Worm (Caenorhabditis elegans) whole organism, L2 larva: ENCODE measurements around the gene Y69H2.7.
A peak's percentile ranks its signal among the peaks of the same experiment; 100 is the strongest.

ENCODE experiments used
- C34F6.9 ChIP-seq: fragments of 150-350 bp; optimal IDR thresholded peaks from 2 replicates; lab custom pipeline; 2014; ENCODE audit warnings: missing biosample characterization, missing genetic modification characterization
- F13H6.1 ChIP-seq: sonication (generic microtip); optimal IDR thresholded peaks from 2 replicates; lab custom pipeline; 2016; ENCODE audit warnings: missing genetic modification characterization, missing compliant biosample characterization
- R02D3.7 ChIP-seq: fragments of 150-350 bp; optimal IDR thresholded peaks from 2 replicates; lab custom pipeline; 2014; ENCODE audit warnings: missing biosample characterization, missing genetic modification characterization
- Y55F3AM.14 ChIP-seq: fragments of 200-800 bp; sonication (Bioruptor generic); optimal IDR thresholded peaks from 2 replicates; lab custom pipeline; 2018; ENCODE audit warnings: mild to moderate bottlenecking, missing genetic modification characterization, missing compliant biosample characterization
- aly-2 ChIP-seq: fragments of 150-350 bp; optimal IDR thresholded peaks from 2 replicates; lab custom pipeline; 2014; ENCODE audit warnings: missing biosample characterization, missing genetic modification characterization
- ama-1 ChIP-seq: fragments of 150-350 bp; optimal IDR thresholded peaks from 2 replicates; lab custom pipeline; 2018; ENCODE audit warnings: inconsistent platforms
- ceh-16 ChIP-seq: fragments of 150-350 bp; optimal IDR thresholded peaks from 2 replicates; lab custom pipeline; 2014; ENCODE audit warnings: missing biosample characterization, missing genetic modification characterization
- ceh-82 ChIP-seq: fragments of 150-350 bp; optimal IDR thresholded peaks from 2 replicates; lab custom pipeline; 2014; ENCODE audit warnings: missing biosample characterization, missing genetic modification characterization
- crh-2 ChIP-seq: sonication (generic microtip); optimal IDR thresholded peaks from 2 replicates; lab custom pipeline; 2017; ENCODE audit warnings: missing biosample characterization, missing genetic modification characterization
- dmd-4 ChIP-seq: sonication (generic microtip); optimal IDR thresholded peaks from 2 replicates; lab custom pipeline; 2017; ENCODE audit warnings: missing biosample characterization, missing genetic modification characterization
- elt-1 ChIP-seq: fragments of 150-350 bp; optimal IDR thresholded peaks from 2 replicates; lab custom pipeline; 2014; ENCODE audit warnings: missing biosample characterization, missing genetic modification characterization
- fos-1 ChIP-seq: fragments of 150-350 bp; optimal IDR thresholded peaks from 2 replicates; lab custom pipeline; 2014; ENCODE audit warnings: missing biosample characterization, missing genetic modification characterization
- gmeb-1 ChIP-seq: fragments of 150-350 bp; optimal IDR thresholded peaks from 2 replicates; lab custom pipeline; 2014; ENCODE audit warnings: missing biosample characterization, missing genetic modification characterization
- lin-11 ChIP-seq: fragments of 150-350 bp; sonication (generic microtip); optimal IDR thresholded peaks from 2 replicates; lab custom pipeline; 2014; ENCODE audit warnings: missing biosample characterization, missing genetic modification characterization, inconsistent platforms, mixed read lengths
- lin-39 ChIP-seq: fragments of 150-350 bp; optimal IDR thresholded peaks from 2 replicates; lab custom pipeline; 2014; ENCODE audit warnings: missing biosample characterization, missing genetic modification reagents, missing genetic modification characterization
- mab-5 ChIP-seq: fragments of 150-350 bp; optimal IDR thresholded peaks from 2 replicates; lab custom pipeline; 2014; ENCODE audit warnings: missing biosample characterization, missing genetic modification characterization
- mdl-1 ChIP-seq, 2 experiments: fragments of 150-350 bp in 1 of 2; sonication (generic microtip) in 1 of 2; optimal IDR thresholded peaks; 2 replicates each; lab custom pipeline; 2017; ENCODE audit warnings: missing biosample characterization in 2 of 2, missing genetic modification characterization in 2 of 2
- nhr-10 ChIP-seq: sonication (generic microtip); optimal IDR thresholded peaks from 2 replicates; lab custom pipeline; 2017; ENCODE audit warnings: missing biosample characterization, missing genetic modification characterization
- nhr-11 ChIP-seq: fragments of 150-350 bp; optimal IDR thresholded peaks from 2 replicates; lab custom pipeline; 2014; ENCODE audit warnings: missing biosample characterization, missing genetic modification characterization
- nhr-12 ChIP-seq: fragments of 150-350 bp; optimal IDR thresholded peaks from 2 replicates; lab custom pipeline; 2014; ENCODE audit warnings: missing biosample characterization, missing genetic modification characterization
- nhr-129 ChIP-seq: fragments of 150-350 bp; optimal IDR thresholded peaks from 2 replicates; lab custom pipeline; 2014; ENCODE audit warnings: missing biosample characterization, missing genetic modification characterization
- nhr-21 ChIP-seq: fragments of 150-350 bp; optimal IDR thresholded peaks from 2 replicates; lab custom pipeline; 2014; ENCODE audit warnings: missing biosample characterization, missing genetic modification characterization
- nhr-23 ChIP-seq: fragments of 150-350 bp; optimal IDR thresholded peaks from 2 replicates; lab custom pipeline; 2014; ENCODE audit warnings: missing biosample characterization, missing genetic modification reagents, missing genetic modification characterization
- nhr-237 ChIP-seq: fragments of 150-350 bp; optimal IDR thresholded peaks from 2 replicates; lab custom pipeline; 2014; ENCODE audit warnings: missing biosample characterization, missing genetic modification characterization
- nhr-25 ChIP-seq: fragments of 150-350 bp; sonication (generic microtip); optimal IDR thresholded peaks from 3 replicates; lab custom pipeline; 2014; ENCODE audit warnings: missing biosample characterization, missing genetic modification characterization
- peb-1 ChIP-seq: fragments of 150-350 bp; optimal IDR thresholded peaks from 2 replicates; lab custom pipeline; 2014; ENCODE audit warnings: missing biosample characterization, missing genetic modification characterization
- skn-1 ChIP-seq: sonication (generic microtip); optimal IDR thresholded peaks from 2 replicates; lab custom pipeline; 2017; ENCODE audit warnings: missing biosample characterization, missing genetic modification characterization
- sma-3 ChIP-seq: sonication (generic microtip); optimal IDR thresholded peaks from 2 replicates; lab custom pipeline; 2016; ENCODE audit warnings: missing genetic modification reagents, missing genetic modification characterization, missing compliant biosample characterization
- sma-9 ChIP-seq, 2 experiments: fragments of 150-350 bp in 1 of 2; sonication (generic microtip) in 1 of 2; optimal IDR thresholded peaks; 2 replicates each; lab custom pipeline; 2014 to 2016; ENCODE audit warnings: missing genetic modification characterization in 2 of 2, mild to moderate bottlenecking in 1 of 2, missing biosample characterization in 1 of 2, missing compliant biosample characterization in 1 of 2, missing genetic modification reagents in 1 of 2, moderate library complexity in 1 of 2
- snpc-4 ChIP-seq: fragments of 150-350 bp; optimal IDR thresholded peaks from 2 replicates; lab custom pipeline; 2014; ENCODE audit warnings: missing biosample characterization, missing genetic modification characterization
- unc-55 ChIP-seq: fragments of 150-350 bp; sonication (generic microtip); optimal IDR thresholded peaks from 3 replicates; lab custom pipeline; 2014; ENCODE audit warnings: missing biosample characterization, missing genetic modification reagents, missing genetic modification characterization
- unc-62 ChIP-seq: fragments of 150-350 bp; optimal IDR thresholded peaks from 2 replicates; lab custom pipeline; 2014; ENCODE audit warnings: missing biosample characterization, missing genetic modification reagents, missing genetic modification characterization
- zag-1 ChIP-seq: fragments of 150-350 bp; optimal IDR thresholded peaks from 2 replicates; lab custom pipeline; 2014; ENCODE audit warnings: missing biosample characterization, missing genetic modification characterization
- ztf-1 ChIP-seq: fragments of 200-800 bp; sonication (Bioruptor generic); conservative IDR thresholded peaks from 2 replicates; pipeline ENCODE4 v1.3.6; 2022; ENCODE audit warnings: missing genetic modification characterization, missing compliant biosample characterization
- ztf-11 ChIP-seq: sonication (generic microtip); optimal IDR thresholded peaks from 2 replicates; lab custom pipeline; 2017; ENCODE audit warnings: missing biosample characterization, missing genetic modification characterization
- ztf-4 ChIP-seq: fragments of 150-350 bp; optimal IDR thresholded peaks from 2 replicates; lab custom pipeline; 2014; ENCODE audit warnings: missing biosample characterization, missing genetic modification characterization

Gene Y69H2.7

DNA sequence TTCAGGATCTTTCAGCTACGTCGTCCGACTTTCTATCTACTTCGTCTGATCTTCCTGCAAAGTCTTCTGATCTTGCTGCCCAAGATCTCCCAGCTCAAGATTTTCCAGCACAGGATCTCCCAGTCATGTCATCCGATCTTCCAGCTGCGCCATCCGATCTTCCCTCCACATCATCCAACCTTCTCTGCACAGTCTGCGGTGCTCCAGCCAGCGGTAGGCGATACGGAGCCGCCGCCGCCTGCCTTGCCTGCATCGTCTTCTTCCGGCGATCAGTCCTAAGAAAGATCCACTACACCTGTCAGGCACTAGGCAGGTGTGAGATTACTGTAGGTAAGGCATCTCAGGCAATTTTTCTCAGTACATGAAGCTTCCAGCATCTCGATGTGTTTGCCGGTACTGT, 9.5 kb downstream of the Y69H2.7 start, which contains the start of gene nhr-241:
nhr-241 (plus strand) TSS at position 126 of the 400 bp plus-strand sequence.
- TF ChIP-seq elt-1 = no peak
- no peak for TF ChIP-seq nhr-25 (tag; lab: Kevin White, UChicago)
- no peak for TF ChIP-seq snpc-4
- no peak for TF ChIP-seq Y55F3AM.14 (GFP tag; lab: Kevin White, UChicago)
- TF ChIP-seq R02D3.7 = no peak
- TF ChIP-seq ceh-16 = no peak
- no peak for TF ChIP-seq nhr-129 (tag; lab: Kevin White, UChicago)
- no peak for TF ChIP-seq nhr-11 (tag; lab: Kevin White, UChicago)
- no peak for TF ChIP-seq nhr-23
- no peak for TF ChIP-seq unc-62 (GFP tag; lab: Kevin White, UChicago)
- TF ChIP-seq mab-5 (tag; lab: Kevin White, UChicago) = no peak
- no peak for TF ChIP-seq gmeb-1 (tag; lab: Kevin White, UChicago)

- no peak for TF ChIP-seq ztf-11 (tag; lab: Kevin White, UChicago)
- TF ChIP-seq gmeb-1 (tag; lab: Kevin White, UChicago) = peak; percentile 19
- TF ChIP-seq aly-2 = no peak
- no peak for TF ChIP-seq unc-62 (GFP tag; lab: Kevin White, UChicago)
- TF ChIP-seq fos-1 (tag; lab: Kevin White, UChicago) = peak; percentile 46
- TF ChIP-seq nhr-25 (tag; lab: Kevin White, UChicago) = no peak
- no peak for TF ChIP-seq ztf-1
- TF ChIP-seq ztf-4 (tag; lab: Kevin White, UChicago) = no peak
- TF ChIP-seq ama-1 (lab: Kevin White, UChicago) = no peak
- no peak for TF ChIP-seq zag-1 (tag; lab: Kevin White, UChicago)
- TF ChIP-seq ceh-16 = no peak
- TF ChIP-seq ceh-82 (tag; lab: Kevin White, UChicago) = no peak
- no peak for TF ChIP-seq crh-2 (tag; lab: Kevin White, UChicago)
- peak; percentile 62 for TF ChIP-seq sma-3 (GFP tag; lab: Kevin White, UChicago)
Observed at ce11 chrV:18701306-18701705, 11.5 kb downstream of the Y69H2.7 start, which contains the start of gene Y69H2.9. TSS of gene Y69H2.9 (plus strand) at chrV:18701538.

ce11 chrV:18705319-18706062, 15.7 kb downstream of the Y69H2.7 start:
- TF ChIP-seq skn-1 (no peak), nhr-237 (no peak), elt-1 (no peak), gmeb-1 (tag; lab: Kevin White, UChicago) (no peak), peb-1 (tag; lab: Kevin White, UChicago) (no peak), fos-1 (tag; lab: Kevin White, UChicago) (no peak), aly-2 (no peak), zag-1 (tag; lab: Kevin White, UChicago) (no peak), crh-2 (tag; lab: Kevin White, UChicago) (no peak), lin-11 (tag; lab: Kevin White, UChicago) (no peak), ztf-1 (no peak)

DNA sequence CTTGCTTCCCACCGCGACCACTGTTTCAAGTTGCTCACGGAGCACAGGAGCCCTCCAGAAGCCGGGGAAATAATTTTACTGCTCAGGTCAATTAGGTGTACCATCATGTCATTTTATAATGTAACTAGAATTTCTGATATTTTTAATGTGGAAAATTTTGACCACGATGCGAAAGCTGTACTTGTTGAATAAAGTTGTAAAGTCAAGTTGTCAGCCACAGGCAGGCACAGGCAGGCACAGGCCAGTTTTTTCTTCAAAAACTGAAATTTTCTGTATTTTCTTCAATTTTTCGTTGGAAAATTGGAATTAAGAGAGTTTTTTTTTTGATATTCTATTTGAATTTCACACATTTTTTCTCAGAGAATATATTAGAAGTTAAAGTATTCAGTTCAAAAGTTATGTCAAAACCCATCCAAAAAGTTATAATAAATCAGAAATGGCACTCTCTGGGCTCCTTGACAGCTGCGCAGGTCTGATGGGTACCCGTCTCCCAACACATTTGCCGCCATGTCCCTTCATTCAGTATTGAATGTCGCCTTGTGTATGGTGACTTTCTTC, 16.4 kb downstream of the Y69H2.7 start, which contains the start of gene Y17D7C.1:
Y17D7C.1 (plus strand) TSS at position 508 of the 558 bp plus-strand sequence.
- TF ChIP-seq mdl-1 (tag; optimal IDR thresholded peaks at IDR 0.05; lab: Kevin White, UChicago) (no peak), F13H6.1 (tag; lab: Kevin White, UChicago) (no peak), nhr-23 (no peak), R02D3.7 (no peak)

- TF ChIP-seq ceh-16 (no peak), nhr-10 (no peak), R02D3.7 (no peak), nhr-11 (tag; lab: Kevin White, UChicago) (no peak), ztf-11 (tag; lab: Kevin White, UChicago) (no peak), nhr-12 (tag; lab: Kevin White, UChicago) (no peak)
Observed at ce11 chrV:18708015-18708414, 18.2 kb downstream of the Y69H2.7 start.

DNA sequence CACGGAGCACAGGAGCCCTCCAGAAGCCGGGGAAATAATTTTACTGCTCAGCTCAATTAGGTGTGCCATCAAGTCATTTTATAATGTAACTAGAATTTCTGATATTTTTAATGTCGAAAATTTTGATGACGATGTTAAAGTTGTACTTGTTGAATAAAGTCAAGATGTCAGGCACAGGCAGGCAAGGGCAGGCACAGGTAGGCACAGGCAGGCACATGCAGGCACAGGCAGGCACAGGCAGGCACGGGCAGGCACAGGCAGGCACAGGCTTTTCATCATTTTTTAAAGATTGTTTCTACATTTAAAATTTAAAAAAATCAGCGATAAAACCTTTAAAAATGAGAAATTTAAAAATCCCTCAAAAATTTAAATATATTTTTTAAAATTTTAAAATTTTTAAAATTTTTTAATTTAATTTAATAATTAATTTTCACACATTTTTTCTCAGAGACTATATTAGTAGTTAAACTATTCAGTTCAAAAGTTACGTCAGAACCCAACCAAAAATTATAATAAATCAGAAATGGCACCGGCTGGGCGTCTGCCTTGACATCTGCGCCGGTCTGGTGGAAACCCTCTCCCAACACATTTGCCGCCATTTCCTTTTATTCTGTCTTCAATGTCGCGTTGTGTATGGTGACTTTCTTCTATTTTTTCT, 19.5 kb downstream of the Y69H2.7 start, which contains the start of gene Y17D7C.6:
Y17D7C.6 (plus strand) TSS at position 608 of the 658 bp plus-strand sequence.
- TF ChIP-seq fos-1 (tag; lab: Kevin White, UChicago) (no peak), nhr-25 (tag; lab: Kevin White, UChicago) (no peak), lin-11 (tag; lab: Kevin White, UChicago) (no peak), dmd-4 (tag; lab: Kevin White, UChicago) (no peak), unc-62 (GFP tag; lab: Kevin White, UChicago) (no peak), nhr-21 (tag; lab: Kevin White, UChicago) (no peak), skn-1 (no peak), aly-2 (no peak), R02D3.7 (no peak), mdl-1 (tag; optimal IDR thresholded peaks at IDR 0.05; lab: Kevin White, UChicago) (no peak), nhr-129 (tag; lab: Kevin White, UChicago) (no peak), sma-9 (GFP tag; optimal IDR thresholded peaks at IDR 0.05; lab: Kevin White, UChicago) (no peak), sma-9 (tag; optimal IDR thresholded peaks at IDR 0.05; lab: Kevin White, UChicago) (no peak), unc-55 (GFP tag; lab: Kevin White, UChicago) (no peak), C34F6.9 (tag; lab: Kevin White, UChicago) (no peak), crh-2 (tag; lab: Kevin White, UChicago) (no peak), lin-39 (no peak)
